Fruit fly (Drosophila melanogaster) whole organism, embryonic: ENCODE data around the gene Argl.

Experiments
- ATbp ChIP-seq: fragments of 200-800 bp; sonication (Bioruptor generic); optimal IDR thresholded peaks from 2 replicates; lab custom pipeline; 2017; ENCODE audit warnings: missing biosample characterization, mild to moderate bottlenecking, missing genetic modification characterization, missing genetic modification reagents
- Blimp-1 ChIP-seq: fragments of 200-800 bp; sonication (Bioruptor generic); optimal IDR thresholded peaks from 3 replicates; lab custom pipeline; 2018; ENCODE audit warnings: missing biosample characterization, missing genetic modification characterization, mild to moderate bottlenecking, moderate library complexity, missing genetic modification reagents
- CG11247 ChIP-seq: fragments of 200-800 bp; sonication (Bioruptor generic); IDR thresholded peaks from 2 replicates; pipeline ENCODE4 v1.3.6; 2022; ENCODE audit warnings: missing biosample characterization, missing genetic modification characterization
- CG12155 ChIP-seq: fragments of 200-800 bp; sonication (Bioruptor generic); optimal IDR thresholded peaks from 3 replicates; lab custom pipeline; 2016; ENCODE audit warnings: missing biosample characterization, missing genetic modification characterization
- CG12769 ChIP-seq: fragments of 200-800 bp; sonication (Bioruptor generic); optimal IDR thresholded peaks from 2 replicates; lab custom pipeline; 2019; ENCODE audit warnings: missing biosample characterization, mild to moderate bottlenecking, missing genetic modification characterization, moderate library complexity
- CG13287 ChIP-seq: fragments of 200-800 bp; sonication (Bioruptor generic); IDR thresholded peaks from 2 replicates; pipeline ENCODE4 v1.3.6; 2022; ENCODE audit warnings: missing biosample characterization, missing genetic modification characterization; ENCODE audit not compliant: partially characterized antibody
- CG13894 ChIP-seq: fragments of 200-800 bp; sonication (Bioruptor generic); optimal IDR thresholded peaks from 3 replicates; lab custom pipeline; 2018; ENCODE audit warnings: missing biosample characterization, mild to moderate bottlenecking, missing genetic modification characterization, moderate library complexity
- CG1792 ChIP-seq: fragments of 200-800 bp; sonication (Bioruptor generic); optimal IDR thresholded peaks from 2 replicates; lab custom pipeline; 2016; ENCODE audit warnings: missing biosample characterization, missing genetic modification characterization
- CG6175 ChIP-seq: fragments of 200-800 bp; sonication (Bioruptor generic); IDR thresholded peaks from 3 replicates; pipeline ENCODE4 v1.3.6; 2022; ENCODE audit warnings: missing biosample characterization, missing genetic modification characterization
- CG6272 ChIP-seq: fragments of 200-800 bp; sonication (Bioruptor generic); IDR thresholded peaks from 2 replicates; pipeline ENCODE4 v1.3.6; 2022; ENCODE audit warnings: missing biosample characterization, missing genetic modification characterization
- CG6791 ChIP-seq: fragments of 200-800 bp; sonication (Bioruptor generic); IDR thresholded peaks from 3 replicates; pipeline ENCODE4 v1.3.6; 2022; ENCODE audit warnings: missing biosample characterization, missing genetic modification characterization; ENCODE audit not compliant: partially characterized antibody
- CG7357 ChIP-seq: fragments of 200-800 bp; sonication (Bioruptor generic); IDR thresholded peaks from 3 replicates; pipeline ENCODE4 v1.3.6; 2022; ENCODE audit warnings: missing biosample characterization, missing genetic modification characterization
- CG7839 ChIP-seq: fragments of 200-800 bp; sonication (Bioruptor generic); optimal IDR thresholded peaks from 3 replicates; lab custom pipeline; 2018; ENCODE audit warnings: missing biosample characterization, mild to moderate bottlenecking, missing genetic modification characterization, moderate library complexity
- CG7987 ChIP-seq: fragments of 200-800 bp; sonication (Bioruptor generic); optimal IDR thresholded peaks from 2 replicates; lab custom pipeline; 2018; ENCODE audit warnings: missing biosample characterization, mild to moderate bottlenecking, missing genetic modification characterization, moderate library complexity
- CG8290 ChIP-seq, 3 experiments: fragments of 200-800 bp; sonication (Bioruptor generic); optimal IDR thresholded peaks; 2 replicates each; lab custom pipeline; 2016 to 2019; ENCODE audit warnings: missing biosample characterization in 3 of 3, missing genetic modification characterization in 3 of 3, mild to moderate bottlenecking in 2 of 3, moderate library complexity in 1 of 3
- Deaf1 ChIP-seq: fragments of 200-800 bp; optimal IDR thresholded peaks from 3 replicates; lab custom pipeline; 2019; ENCODE audit warnings: missing biosample characterization, mild to moderate bottlenecking, missing genetic modification characterization, moderate library complexity
- Jarid2 ChIP-seq: fragments of 200-800 bp; sonication (Bioruptor generic); optimal IDR thresholded peaks from 3 replicates; lab custom pipeline; 2017; ENCODE audit warnings: mild to moderate bottlenecking, missing biosample characterization, missing genetic modification reagents, missing genetic modification characterization
- Kr ChIP-seq: fragments of 200-800 bp; sonication (Bioruptor generic); optimal IDR thresholded peaks from 2 replicates; lab custom pipeline; 2017; ENCODE audit warnings: missing biosample characterization, mild to moderate bottlenecking, missing genetic modification characterization
- Meics ChIP-seq: fragments of 200-800 bp; sonication (Bioruptor generic); optimal IDR thresholded peaks from 2 replicates; lab custom pipeline; 2017; ENCODE audit warnings: missing biosample characterization, mild to moderate bottlenecking, missing genetic modification characterization
- Mes4 ChIP-seq: fragments of 200-800 bp; sonication (Bioruptor generic); optimal IDR thresholded peaks from 2 replicates; lab custom pipeline; 2016; ENCODE audit warnings: missing biosample characterization, missing genetic modification characterization
- Oaz ChIP-seq: fragments of 200-800 bp; sonication (Bioruptor generic); IDR thresholded peaks from 2 replicates; pipeline ENCODE4 v1.3.6; 2022; ENCODE audit warnings: missing biosample characterization, missing genetic modification characterization
- Opbp ChIP-seq: fragments of 200-800 bp; sonication (Bioruptor generic); IDR thresholded peaks from 3 replicates; pipeline ENCODE4 v1.3.6; 2022; ENCODE audit warnings: missing biosample characterization, missing genetic modification characterization; ENCODE audit not compliant: partially characterized antibody
- Rx ChIP-seq: fragments of 200-800 bp; sonication (Bioruptor generic); IDR thresholded peaks from 2 replicates; pipeline ENCODE4 v1.3.6; 2022; ENCODE audit warnings: missing biosample characterization, missing genetic modification characterization
- abd-A ChIP-seq: fragments of 200-800 bp; sonication (Bioruptor generic); optimal IDR thresholded peaks from 3 replicates; lab custom pipeline; 2019; ENCODE audit warnings: missing biosample characterization, mild to moderate bottlenecking, missing genetic modification characterization, moderate library complexity
- ara ChIP-seq: fragments of 200-800 bp; sonication (Bioruptor generic); IDR thresholded peaks from 2 replicates; pipeline ENCODE4 v1.3.6; 2022; ENCODE audit warnings: missing biosample characterization, missing genetic modification characterization
- bbx ChIP-seq: fragments of 200-800 bp; sonication (Bioruptor generic); IDR thresholded peaks from 2 replicates; pipeline ENCODE4 v1.3.6; 2022; ENCODE audit warnings: missing biosample characterization, missing genetic modification characterization; ENCODE audit not compliant: partially characterized antibody
- cg ChIP-seq: fragments of 200-800 bp; sonication (Bioruptor generic); optimal IDR thresholded peaks from 3 replicates; lab custom pipeline; 2019; ENCODE audit warnings: missing biosample characterization, mild to moderate bottlenecking, missing genetic modification characterization, moderate library complexity
- chinmo ChIP-seq: fragments of 200-800 bp; sonication (Bioruptor generic); IDR thresholded peaks from 4 replicates; pipeline ENCODE4 v1.3.6; 2022; ENCODE audit warnings: missing biosample characterization, missing genetic modification characterization; ENCODE audit not compliant: partially characterized antibody
- crol ChIP-seq: fragments of 200-800 bp; sonication (Bioruptor generic); IDR thresholded peaks from 2 replicates; pipeline ENCODE4 v1.3.6; 2022; ENCODE audit warnings: missing biosample characterization, missing genetic modification characterization
- fd96Cb ChIP-seq: fragments of 200-800 bp; sonication (Bioruptor generic); optimal IDR thresholded peaks from 2 replicates; lab custom pipeline; 2018; ENCODE audit warnings: missing biosample characterization, mild to moderate bottlenecking, missing genetic modification characterization, moderate library complexity
- jigr1 ChIP-seq: fragments of 200-800 bp; sonication (Bioruptor generic); IDR thresholded peaks from 3 replicates; pipeline ENCODE4 v1.3.6; 2022; ENCODE audit warnings: missing biosample characterization, missing genetic modification characterization
- lilli ChIP-seq: fragments of 200-800 bp; sonication (Bioruptor generic); optimal IDR thresholded peaks from 3 replicates; lab custom pipeline; 2016; ENCODE audit warnings: missing biosample characterization, missing genetic modification characterization
- nom ChIP-seq: fragments of 200-800 bp; sonication (Bioruptor generic); optimal IDR thresholded peaks from 2 replicates; lab custom pipeline; 2017; ENCODE audit warnings: missing biosample characterization, missing genetic modification characterization, mild to moderate bottlenecking, moderate library complexity, missing genetic modification reagents
- odd ChIP-seq: fragments of 200-800 bp; sonication (Bioruptor generic); optimal IDR thresholded peaks from 2 replicates; lab custom pipeline; 2017; ENCODE audit warnings: missing biosample characterization, mild to moderate bottlenecking, missing genetic modification characterization
- otp ChIP-seq: fragments of 200-800 bp; sonication (Bioruptor generic); IDR thresholded peaks from 3 replicates; pipeline ENCODE4, ENCODE4 v1.3.6; 2022; ENCODE audit warnings: missing biosample characterization, missing genetic modification characterization
- pb ChIP-seq: fragments of 200-800 bp; sonication (Bioruptor generic); optimal IDR thresholded peaks from 3 replicates; lab custom pipeline; 2016; ENCODE audit warnings: missing biosample characterization, missing genetic modification characterization
- pho ChIP-seq: fragments of 200-800 bp; sonication (Bioruptor generic); optimal IDR thresholded peaks from 2 replicates; lab custom pipeline; 2016; ENCODE audit warnings: missing biosample characterization, missing genetic modification characterization
- pzg ChIP-seq: fragments of 200-800 bp; sonication (Bioruptor generic); optimal IDR thresholded peaks from 3 replicates; lab custom pipeline; 2018; ENCODE audit warnings: missing biosample characterization, mild to moderate bottlenecking, missing genetic modification characterization, moderate library complexity
- ranshi ChIP-seq: fragments of 200-800 bp; sonication (Bioruptor generic); IDR thresholded peaks from 2 replicates; pipeline ENCODE4 v1.3.6; 2022; ENCODE audit warnings: missing biosample characterization, missing genetic modification characterization
- salm ChIP-seq: fragments of 200-800 bp; sonication (Bioruptor generic); optimal IDR thresholded peaks from 2 replicates; lab custom pipeline; 2018; ENCODE audit warnings: missing biosample characterization, mild to moderate bottlenecking, missing genetic modification characterization
- sim ChIP-seq: fragments of 200-800 bp; sonication (Bioruptor generic); IDR thresholded peaks from 2 replicates; pipeline ENCODE4 v1.3.6; 2022; ENCODE audit warnings: missing biosample characterization, missing genetic modification characterization
- sna ChIP-seq: fragments of 200-800 bp; sonication (Bioruptor generic); IDR thresholded peaks from 2 replicates; pipeline ENCODE4 v1.3.6; 2022; ENCODE audit warnings: missing biosample characterization, missing genetic modification characterization; ENCODE audit not compliant: partially characterized antibody
- sr ChIP-seq: fragments of 200-800 bp; sonication (Bioruptor generic); IDR thresholded peaks from 3 replicates; pipeline ENCODE4 v1.3.6; 2022; ENCODE audit warnings: missing biosample characterization, missing genetic modification characterization
- toy ChIP-seq: fragments of 200-800 bp; sonication (Bioruptor generic); IDR thresholded peaks from 2 replicates; pipeline ENCODE4 v1.3.6; 2022; ENCODE audit warnings: missing biosample characterization, missing genetic modification characterization
- vfl ChIP-seq: fragments of 200-800 bp; sonication (Bioruptor generic); optimal IDR thresholded peaks from 2 replicates; lab custom pipeline; 2016; ENCODE audit warnings: missing biosample characterization, missing genetic modification characterization
- vvl ChIP-seq: fragments of 200-800 bp; sonication (Bioruptor generic); IDR thresholded peaks from 2 replicates; pipeline ENCODE4 v1.3.6; 2022; ENCODE audit warnings: missing biosample characterization, missing genetic modification characterization
- z ChIP-seq: fragments of 200-800 bp; sonication (Bioruptor generic); IDR thresholded peaks from 3 replicates; pipeline ENCODE4 v1.3.6; 2022; ENCODE audit warnings: missing biosample characterization, missing genetic modification characterization

The Argl gene

DNA sequence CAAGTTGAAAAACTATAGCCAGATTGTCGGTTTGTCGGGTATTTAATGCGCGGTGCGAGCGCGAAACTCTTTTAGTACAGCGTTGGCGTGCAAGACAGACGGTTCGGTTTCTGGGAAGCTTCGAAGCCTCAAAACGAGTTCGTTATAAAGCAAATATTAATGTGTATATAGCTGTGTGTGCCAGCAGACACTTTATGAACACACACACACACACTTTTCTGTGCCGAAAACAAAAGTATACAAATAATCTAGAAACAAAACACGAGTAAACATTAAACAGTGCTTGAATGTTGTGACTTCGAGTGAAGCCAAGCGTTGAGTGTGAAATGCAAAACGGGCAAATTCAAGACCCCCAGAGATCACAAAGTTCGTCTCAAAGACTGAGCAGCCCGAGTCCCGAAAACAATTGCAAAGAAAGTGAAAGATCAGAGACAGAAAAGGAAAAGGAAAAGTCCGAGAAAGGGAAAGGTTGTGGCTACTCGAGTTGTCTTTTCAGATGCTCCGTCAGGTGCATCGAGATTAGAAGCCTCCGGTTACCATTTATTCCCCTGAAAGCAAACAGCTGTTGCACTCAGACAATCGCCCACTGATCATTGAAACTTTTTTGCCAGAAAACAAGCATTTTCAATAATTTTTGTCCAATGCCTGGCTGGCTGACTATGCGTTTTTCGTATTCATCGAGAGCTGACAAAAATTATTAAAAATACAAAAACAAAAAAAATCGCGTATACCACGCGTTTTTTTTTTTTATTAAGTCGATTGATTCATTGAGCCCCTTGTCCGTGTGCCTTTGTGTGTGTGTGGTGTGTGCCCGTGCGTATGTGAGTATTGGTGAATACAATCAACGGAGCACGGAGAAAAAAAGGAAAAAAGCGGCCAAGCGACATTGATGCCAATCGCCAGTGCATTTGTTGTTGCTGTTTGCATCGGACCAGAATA, 42.9 kb downstream of the Argl start, which contains the start of gene CG34398 (continued):
- TF ChIP-seq chinmo (GFP tag; lab: Robert Waterston, UW) (peak; percentile 68; the same call in 2 of the 4 replicates), Jarid2 (GFP tag; lab: Kevin White, UChicago) (peak; percentile 80), lilli (GFP tag; lab: Kevin White, UChicago) (no peak), CG7987 (no peak), bbx (GFP tag; lab: Robert Waterston, UW) (0 out of 2 replicates have a peak, but pooled peaks have one; percentile 13), otp (GFP tag; lab: Robert Waterston, UW) (0 out of 3 replicates have a peak, but pooled peaks have one; percentile 30), cg (GFP tag; lab: Kevin White, UChicago) (peak; percentile 28), CG7839 (no peak), CG6791 (GFP tag; lab: Robert Waterston, UW) (no peak), ATbp (peak; percentile 10), Rx (GFP tag; lab: Robert Waterston, UW) (no peak), odd (GFP tag; lab: Kevin White, UChicago) (no peak), crol (GFP tag; lab: Robert Waterston, UW) (no peak), nom (GFP tag; lab: Kevin White, UChicago) (peak; percentile 35), vfl (GFP tag; lab: Kevin White, UChicago) (no peak), sim (GFP tag; lab: Robert Waterston, UW) (0 out of 2 replicates have a peak, but pooled peaks have one; percentile 11), Meics (GFP tag; lab: Kevin White, UChicago) (no peak), CG6272 (GFP tag; lab: Robert Waterston, UW) (no peak), CG13287 (GFP tag; lab: Robert Waterston, UW) (peak; percentile 38; the same call in 1 of the 2 replicates), pzg (GFP tag; lab: Kevin White, UChicago) (no peak), CG12769 (tag; lab: Kevin White, UChicago) (peak; percentile 3), CG12155 (GFP tag; lab: Kevin White, UChicago) (no peak), ranshi (GFP tag; lab: Robert Waterston, UW) (0 out of 2 replicates have a peak, but pooled peaks have one; percentile 12), jigr1 (GFP tag; lab: Robert Waterston, UW) (no peak), pb (GFP tag; lab: Kevin White, UChicago) (no peak), abd-A (tag; lab: Kevin White, UChicago) (peak; percentile 13), salm (tag; lab: Kevin White, UChicago) (no peak), Kr (GFP tag; lab: Kevin White, UChicago) (no peak), CG6175 (GFP tag; lab: Robert Waterston, UW) (no peak), ara (peak; percentile 40; the same call in 1 of the 2 replicates), CG1792 (no peak), CG13894 (tag; lab: Kevin White, UChicago) (peak; percentile 30), fd96Cb (no peak), vvl (GFP tag; lab: Robert Waterston, UW) (peak; percentile 41), Opbp (GFP tag; lab: Robert Waterston, UW) (no peak), sna (GFP tag; lab: Robert Waterston, UW) (no peak), Oaz (GFP tag; lab: Robert Waterston, UW) (no peak), Deaf1 (tag; lab: Kevin White, UChicago) (no peak), z (GFP tag; lab: Robert Waterston, UW) (no peak), CG7357 (no peak), sr (peak; percentile 61; the same call in 2 of the 3 replicates), Blimp-1 (peak; percentile 66), Mes4 (GFP tag; lab: Kevin White, UChicago) (no peak), CG11247 (GFP tag; lab: Robert Waterston, UW) (0 out of 2 replicates have a peak, but pooled peaks have one; percentile 5), CG8290 (GFP tag; optimal IDR thresholded peaks at IDR 0.05; lab: Kevin White, UChicago) (no peak), CG8290 (tag; optimal IDR thresholded peaks at IDR 0.05; lab: Kevin White, UChicago) (peak in 1 of 2 experiments; percentile 51), pho (GFP tag; lab: Kevin White, UChicago) (no peak), toy (GFP tag; lab: Robert Waterston, UW) (0 out of 2 replicates have a peak, but pooled peaks have one; percentile 9)
